Worm (Caenorhabditis elegans) whole organism, L4 larva: ENCODE measurements around the gene gpa-4.
A peak's percentile ranks its signal among the peaks of the same experiment; 100 is the strongest.

Experiments
- D1046.2 ChIP-seq: fragments of 200-800 bp; sonication (Bioruptor generic); IDR thresholded peaks from 2 replicates; pipeline ENCODE4 v1.3.6; 2022; ENCODE audit warnings: missing genetic modification characterization, missing compliant biosample characterization
- ama-1 ChIP-seq: fragments of 150-350 bp; optimal IDR thresholded peaks from 2 replicates; lab custom pipeline; 2014; ENCODE audit warnings: inconsistent platforms, mixed read lengths
- cey-2 ChIP-seq: sonication (generic microtip); optimal IDR thresholded peaks from 3 replicates; lab custom pipeline; 2017; ENCODE audit warnings: missing genetic modification characterization, mild to moderate bottlenecking, missing compliant biosample characterization, antibody characterized with exemption, borderline replicate concordance; ENCODE audit not compliant: insufficient read depth
- dmd-9 ChIP-seq: fragments of 200-800 bp; sonication (Bioruptor generic); IDR thresholded peaks from 2 replicates; pipeline ENCODE4 v1.3.6; 2022; ENCODE audit warnings: missing genetic modification reagents, missing genetic modification characterization, missing compliant biosample characterization
- nhr-237 ChIP-seq: sonication (generic microtip); optimal IDR thresholded peaks from 2 replicates; lab custom pipeline; 2017; ENCODE audit warnings: missing biosample characterization, missing genetic modification characterization
- set-16 ChIP-seq: fragments of 200-800 bp; sonication (Bioruptor generic); IDR thresholded peaks from 2 replicates; pipeline ENCODE4 v1.3.6; 2022; ENCODE audit warnings: missing genetic modification reagents, missing genetic modification characterization, missing compliant biosample characterization
- skn-1 ChIP-seq: fragments of 150-350 bp; optimal IDR thresholded peaks from 2 replicates; lab custom pipeline; 2014; ENCODE audit warnings: missing biosample characterization, missing genetic modification characterization
- snpc-4 ChIP-seq: fragments of 150-350 bp; optimal IDR thresholded peaks from 2 replicates; lab custom pipeline; 2014; ENCODE audit warnings: missing biosample characterization, missing genetic modification characterization
- unc-39 ChIP-seq: sonication (generic microtip); optimal IDR thresholded peaks from 2 replicates; lab custom pipeline; 2017; ENCODE audit warnings: missing biosample characterization, missing genetic modification characterization

- TF ChIP-seq unc-39 (no peak), cey-2 (tag; lab: Kevin White, UChicago) (no peak), nhr-237 (tag; lab: Kevin White, UChicago) (no peak), set-16 (GFP tag; lab: Robert Waterston, UW) (peak; percentile 66), skn-1 (tag; lab: Kevin White, UChicago) (no peak), ama-1 (lab: Kevin White, UChicago) (peak; percentile 17), snpc-4 (no peak), dmd-9 (GFP tag; lab: Robert Waterston, UW) (peak; percentile 87), D1046.2 (0 out of 2 replicates have a peak, but pooled peaks have one; percentile 47)
Observed at ce11 chrIV:390279-390678, 11.2 kb upstream of the gpa-4 start, which contains the start of the genes ears-2 and uncp-18.
